Fruit fly (Drosophila melanogaster) whole organism, prepupa: ENCODE results near the gene SdhAL.

ENCODE experiments used
- Blimp-1 ChIP-seq: fragments of 200-800 bp; sonication (Bioruptor generic); optimal IDR thresholded peaks from 3 replicates; lab custom pipeline; 2017; ENCODE audit warnings: missing biosample characterization, missing genetic modification characterization, mild to moderate bottlenecking, moderate library complexity, missing genetic modification reagents
- CG10631 ChIP-seq: fragments of 200-800 bp; sonication (Bioruptor generic); optimal IDR thresholded peaks from 2 replicates; lab custom pipeline; 2016; ENCODE audit warnings: missing biosample characterization, missing genetic modification characterization
- CG10669 ChIP-seq: fragments of 200-800 bp; sonication (Bioruptor generic); optimal IDR thresholded peaks from 3 replicates; lab custom pipeline; 2018; ENCODE audit warnings: missing biosample characterization, mild to moderate bottlenecking, missing genetic modification characterization, moderate library complexity
- CG11762 ChIP-seq: fragments of 200-800 bp; sonication (Bioruptor generic); optimal IDR thresholded peaks from 3 replicates; lab custom pipeline; 2016; ENCODE audit warnings: missing biosample characterization, missing genetic modification characterization; ENCODE audit not compliant: insufficient read depth
- CG11902 ChIP-seq: fragments of 200-800 bp; sonication (Bioruptor generic); optimal IDR thresholded peaks from 3 replicates; lab custom pipeline; 2016; ENCODE audit warnings: missing biosample characterization, missing genetic modification characterization
- CG1621 ChIP-seq: fragments of 200-800 bp; sonication (Bioruptor generic); optimal IDR thresholded peaks from 3 replicates; lab custom pipeline; 2018; ENCODE audit warnings: missing biosample characterization, mild to moderate bottlenecking, missing genetic modification characterization
- CG16779 ChIP-seq: fragments of 200-800 bp; sonication (Bioruptor generic); optimal IDR thresholded peaks from 3 replicates; lab custom pipeline; 2017; ENCODE audit warnings: missing biosample characterization, mild to moderate bottlenecking, missing genetic modification characterization
- CG3032 ChIP-seq: fragments of 200-800 bp; optimal IDR thresholded peaks from 2 replicates; lab custom pipeline; 2019; ENCODE audit warnings: missing biosample characterization, mild to moderate bottlenecking, missing genetic modification characterization, moderate library complexity
- CG31627 ChIP-seq: fragments of 200-800 bp; sonication (Bioruptor generic); optimal IDR thresholded peaks from 3 replicates; lab custom pipeline; 2016; ENCODE audit warnings: missing biosample characterization, missing genetic modification characterization
- CG32006 ChIP-seq: fragments of 200-800 bp; sonication (Bioruptor generic); optimal IDR thresholded peaks from 3 replicates; lab custom pipeline; 2017; ENCODE audit warnings: missing biosample characterization, mild to moderate bottlenecking, missing genetic modification characterization
- CG34406 ChIP-seq: fragments of 200-800 bp; sonication (Bioruptor generic); optimal IDR thresholded peaks from 3 replicates; lab custom pipeline; 2016; ENCODE audit warnings: missing biosample characterization, missing genetic modification characterization
- CG3919 ChIP-seq: fragments of 200-800 bp; sonication (Bioruptor generic); optimal IDR thresholded peaks from 3 replicates; lab custom pipeline; 2016; ENCODE audit warnings: missing biosample characterization, missing genetic modification characterization
- CG4318 ChIP-seq: fragments of 200-800 bp; sonication (Bioruptor generic); optimal IDR thresholded peaks from 3 replicates; lab custom pipeline; 2017; ENCODE audit warnings: missing biosample characterization, mild to moderate bottlenecking, missing genetic modification characterization
- CG6163 ChIP-seq: fragments of 200-800 bp; sonication (Bioruptor generic); IDR thresholded peaks from 3 replicates; pipeline ENCODE4 v1.3.6; 2022; ENCODE audit warnings: missing biosample characterization, missing genetic modification characterization
- CG6276 ChIP-seq: fragments of 200-800 bp; sonication (Bioruptor generic); optimal IDR thresholded peaks from 2 replicates; lab custom pipeline; 2017; ENCODE audit warnings: missing biosample characterization, mild to moderate bottlenecking, missing genetic modification characterization
- CG6808 ChIP-seq: fragments of 200-800 bp; sonication (Bioruptor generic); optimal IDR thresholded peaks from 3 replicates; lab custom pipeline; 2017; ENCODE audit warnings: missing biosample characterization, missing genetic modification characterization, mild to moderate bottlenecking, moderate library complexity, missing genetic modification reagents
- CG6854 ChIP-seq: fragments of 200-800 bp; sonication (Bioruptor generic); optimal IDR thresholded peaks from 2 replicates; lab custom pipeline; 2017; ENCODE audit warnings: missing biosample characterization, mild to moderate bottlenecking, missing genetic modification characterization
- CG7368 ChIP-seq: fragments of 200-800 bp; sonication (Bioruptor generic); optimal IDR thresholded peaks from 3 replicates; lab custom pipeline; 2016; ENCODE audit warnings: missing biosample characterization, missing genetic modification characterization
- CG8119 ChIP-seq: fragments of 200-800 bp; sonication (Bioruptor generic); IDR thresholded peaks from 3 replicates; pipeline ENCODE4 v1.3.6; 2022; ENCODE audit warnings: missing biosample characterization, missing genetic modification characterization
- CG8319 ChIP-seq: fragments of 200-800 bp; sonication (Bioruptor generic); optimal IDR thresholded peaks from 3 replicates; lab custom pipeline; 2016; ENCODE audit warnings: missing biosample characterization, missing genetic modification characterization
- CG8632 ChIP-seq: fragments of 200-800 bp; sonication (Bioruptor generic); optimal IDR thresholded peaks from 3 replicates; lab custom pipeline; 2016; ENCODE audit warnings: missing biosample characterization, missing genetic modification characterization
- CG9139 ChIP-seq: fragments of 200-800 bp; sonication (Bioruptor generic); optimal IDR thresholded peaks from 3 replicates; lab custom pipeline; 2017; ENCODE audit warnings: missing biosample characterization, mild to moderate bottlenecking, missing genetic modification characterization
- Eip75B ChIP-seq: fragments of 200-800 bp; sonication (Bioruptor generic); optimal IDR thresholded peaks from 3 replicates; lab custom pipeline; 2016; ENCODE audit warnings: missing biosample characterization, missing genetic modification characterization
- Eip78C ChIP-seq: fragments of 200-800 bp; sonication (Bioruptor generic); peaks from one replicate; lab custom pipeline; 2016; ENCODE audit warnings: missing biosample characterization, missing genetic modification characterization
- Eip93F ChIP-seq: fragments of 200-800 bp; sonication (Bioruptor generic); optimal IDR thresholded peaks from 2 replicates; lab custom pipeline; 2016; ENCODE audit warnings: missing biosample characterization, mild to moderate bottlenecking, missing genetic modification characterization
- Ets21C ChIP-seq: fragments of 200-800 bp; sonication (Bioruptor generic); optimal IDR thresholded peaks from 3 replicates; lab custom pipeline; 2016; ENCODE audit warnings: missing biosample characterization, missing genetic modification characterization
- Ets96B ChIP-seq: fragments of 200-800 bp; optimal IDR thresholded peaks from 2 replicates; lab custom pipeline; 2019; ENCODE audit warnings: missing biosample characterization, mild to moderate bottlenecking, missing genetic modification characterization, moderate library complexity
- Gug ChIP-seq: fragments of 200-800 bp; sonication (Bioruptor generic); IDR thresholded peaks from 2 replicates; pipeline ENCODE4 v1.3.6; 2022; ENCODE audit warnings: missing biosample characterization, missing genetic modification characterization
- Hr38 ChIP-seq: sonication (Bioruptor generic); optimal IDR thresholded peaks from 2 replicates; lab custom pipeline; 2016; ENCODE audit warnings: missing biosample characterization, missing genetic modification characterization
- Hr39 ChIP-seq: fragments of 200-800 bp; sonication (Bioruptor generic); optimal IDR thresholded peaks from 2 replicates; lab custom pipeline; 2016; ENCODE audit warnings: missing biosample characterization, missing genetic modification characterization
- Hr4 ChIP-seq: fragments of 200-800 bp; sonication (Bioruptor generic); optimal IDR thresholded peaks from 3 replicates; lab custom pipeline; 2016; ENCODE audit warnings: missing biosample characterization, missing genetic modification characterization
- Lpt ChIP-seq: fragments of 200-800 bp; sonication (Bioruptor generic); optimal IDR thresholded peaks from 3 replicates; lab custom pipeline; 2016; ENCODE audit warnings: missing biosample characterization, missing genetic modification characterization
- OdsH ChIP-seq: fragments of 200-800 bp; sonication (Bioruptor generic); optimal IDR thresholded peaks from 3 replicates; lab custom pipeline; 2016; ENCODE audit warnings: missing biosample characterization, missing genetic modification characterization
- Smox ChIP-seq: fragments of 200-800 bp; sonication (Bioruptor generic); optimal IDR thresholded peaks from 3 replicates; lab custom pipeline; 2016; ENCODE audit warnings: missing biosample characterization, missing genetic modification characterization
- Sox14 ChIP-seq: fragments of 200-800 bp; sonication (Bioruptor generic); optimal IDR thresholded peaks from 3 replicates; lab custom pipeline; 2016; ENCODE audit warnings: missing biosample characterization, missing genetic modification characterization
- Sox15 ChIP-seq: fragments of 200-800 bp; sonication (Bioruptor generic); optimal IDR thresholded peaks from 3 replicates; lab custom pipeline; 2016; ENCODE audit warnings: missing biosample characterization, missing genetic modification characterization
- achi ChIP-seq: fragments of 200-800 bp; sonication (Bioruptor generic); optimal IDR thresholded peaks from 3 replicates; lab custom pipeline; 2016; ENCODE audit warnings: missing biosample characterization, missing genetic modification characterization
- acj6 ChIP-seq: fragments of 200-800 bp; sonication (Bioruptor generic); optimal IDR thresholded peaks from 3 replicates; lab custom pipeline; 2016; ENCODE audit warnings: missing biosample characterization, missing genetic modification characterization
- cyc ChIP-seq: fragments of 200-800 bp; sonication (Bioruptor generic); optimal IDR thresholded peaks from 3 replicates; lab custom pipeline; 2016; ENCODE audit warnings: missing biosample characterization, missing genetic modification characterization
- dac ChIP-seq: fragments of 200-800 bp; sonication (Bioruptor generic); optimal IDR thresholded peaks from 2 replicates; lab custom pipeline; 2017; ENCODE audit warnings: missing biosample characterization, mild to moderate bottlenecking, missing genetic modification characterization
- dsx ChIP-seq: fragments of 200-800 bp; optimal IDR thresholded peaks from 3 replicates; lab custom pipeline; 2019; ENCODE audit warnings: missing biosample characterization, mild to moderate bottlenecking, missing genetic modification characterization, moderate library complexity; ENCODE audit not compliant: poor library complexity, severe bottlenecking
- eg ChIP-seq: fragments of 200-800 bp; sonication (Bioruptor generic); IDR thresholded peaks from 3 replicates; pipeline ENCODE4 v1.3.6; 2022; ENCODE audit warnings: missing biosample characterization, missing genetic modification characterization
- esn ChIP-seq: fragments of 200-800 bp; sonication (Bioruptor generic); optimal IDR thresholded peaks from 2 replicates; lab custom pipeline; 2016; ENCODE audit warnings: missing biosample characterization, mild to moderate bottlenecking, missing genetic modification characterization, moderate library complexity
- fd59A ChIP-seq: fragments of 200-800 bp; sonication (Bioruptor generic); optimal IDR thresholded peaks from 2 replicates; lab custom pipeline; 2017; ENCODE audit warnings: missing biosample characterization, mild to moderate bottlenecking, missing genetic modification characterization, missing genetic modification reagents
- fd85E ChIP-seq: fragments of 200-800 bp; sonication (Bioruptor generic); optimal IDR thresholded peaks from 3 replicates; lab custom pipeline; 2016; ENCODE audit warnings: missing biosample characterization, missing genetic modification characterization
- fkh ChIP-seq: fragments of 200-800 bp; sonication (Bioruptor generic); optimal IDR thresholded peaks from 3 replicates; lab custom pipeline; 2017; ENCODE audit warnings: missing biosample characterization, mild to moderate bottlenecking, missing genetic modification characterization, moderate library complexity
- lz ChIP-seq: fragments of 200-800 bp; sonication (Bioruptor generic); optimal IDR thresholded peaks from 3 replicates; lab custom pipeline; 2016; ENCODE audit warnings: missing biosample characterization, missing genetic modification characterization
- pdm3 ChIP-seq: fragments of 200-800 bp; sonication (Bioruptor generic); optimal IDR thresholded peaks from 3 replicates; lab custom pipeline; 2016; ENCODE audit warnings: missing biosample characterization, missing genetic modification characterization
- salr ChIP-seq, 2 experiments: fragments of 200-800 bp; sonication (Bioruptor generic); optimal IDR thresholded peaks; 3 replicates each; lab custom pipeline; 2016 to 2018; ENCODE audit warnings: missing biosample characterization in 2 of 2, missing genetic modification characterization in 2 of 2, mild to moderate bottlenecking in 1 of 2
- spab ChIP-seq: fragments of 200-800 bp; sonication (Bioruptor generic); optimal IDR thresholded peaks from 2 replicates; lab custom pipeline; 2017; ENCODE audit warnings: missing biosample characterization, mild to moderate bottlenecking, missing genetic modification characterization, missing genetic modification reagents
- ss ChIP-seq, 2 experiments: fragments of 200-800 bp; sonication (Bioruptor generic); optimal IDR thresholded peaks; 2 replicates in 1 of 2; 3 replicates in 1 of 2; lab custom pipeline; 2017 to 2018; ENCODE audit warnings: mild to moderate bottlenecking in 2 of 2, missing biosample characterization in 2 of 2, missing genetic modification characterization in 2 of 2, moderate library complexity in 1 of 2
- topi ChIP-seq: fragments of 200-800 bp; sonication (Bioruptor generic); optimal IDR thresholded peaks from 3 replicates; lab custom pipeline; 2016; ENCODE audit warnings: missing biosample characterization, missing genetic modification characterization
- vri ChIP-seq: fragments of 200-800 bp; sonication (Bioruptor generic); optimal IDR thresholded peaks from 3 replicates; lab custom pipeline; 2016; ENCODE audit warnings: missing biosample characterization, mild to moderate bottlenecking, missing genetic modification characterization

Gene SdhAL

DNA sequence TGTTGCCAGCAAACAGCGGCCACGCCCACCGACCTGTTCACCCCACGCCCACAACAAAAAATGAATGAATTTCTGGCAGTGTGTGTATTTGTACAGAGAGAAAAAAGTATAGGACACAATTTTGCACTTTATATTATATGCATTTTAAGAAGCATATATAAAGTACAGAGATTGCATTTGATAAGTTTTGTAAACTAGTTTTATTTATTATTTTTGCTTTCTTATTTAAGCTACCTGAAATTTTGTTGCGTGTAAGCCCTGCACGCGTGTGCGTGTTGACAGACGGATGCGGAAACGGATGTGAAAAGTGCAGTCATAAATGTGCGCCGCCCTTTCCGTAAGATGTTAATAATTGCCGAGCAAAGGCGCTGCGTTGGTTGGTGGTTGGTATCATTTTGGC is 27.8 kb downstream of the SdhAL start:
- TF ChIP-seq Smox (GFP tag; lab: Kevin White, UChicago), result no peak
- peak; percentile 18 for TF ChIP-seq spab (GFP tag; lab: Kevin White, UChicago)
- no peak for TF ChIP-seq OdsH (GFP tag; lab: Kevin White, UChicago)
- no peak for TF ChIP-seq CG6854 (GFP tag; lab: Kevin White, UChicago)
- TF ChIP-seq CG6276 (GFP tag; lab: Kevin White, UChicago), result no peak
- TF ChIP-seq CG16779 (tag; lab: Kevin White, UChicago), result no peak
- TF ChIP-seq dac (GFP tag; lab: Kevin White, UChicago), result no peak
- TF ChIP-seq achi (GFP tag; lab: Kevin White, UChicago), result peak; percentile 10
- no peak for TF ChIP-seq Eip93F
- TF ChIP-seq Ets21C (GFP tag; lab: Kevin White, UChicago), result no peak
- TF ChIP-seq CG31627 (GFP tag; lab: Kevin White, UChicago), result no peak
- TF ChIP-seq CG3919, result peak; percentile 23
- no peak for TF ChIP-seq CG3032 (tag; lab: Kevin White, UChicago)
- no peak for TF ChIP-seq CG11902 (GFP tag; lab: Kevin White, UChicago)
- TF ChIP-seq CG10631 (GFP tag; lab: Kevin White, UChicago), result peak; percentile 11
- no peak for TF ChIP-seq CG9139 (GFP tag; lab: Kevin White, UChicago)
- no peak for TF ChIP-seq Gug
- TF ChIP-seq CG34406 (GFP tag; lab: Kevin White, UChicago), result no peak
- TF ChIP-seq Blimp-1 (GFP tag; lab: Kevin White, UChicago), result no peak
- TF ChIP-seq CG8119, result no peak
- TF ChIP-seq eg (GFP tag; lab: Robert Waterston, UW), result no peak
- TF ChIP-seq CG11762 (GFP tag; lab: Kevin White, UChicago), result no peak
- no peak for TF ChIP-seq esn (GFP tag; lab: Kevin White, UChicago)
- no peak for TF ChIP-seq Hr4 (GFP tag; lab: Kevin White, UChicago)
- no peak for TF ChIP-seq CG1621 (tag; lab: Kevin White, UChicago)
- TF ChIP-seq fd85E (GFP tag; lab: Kevin White, UChicago), result no peak
- peak; percentile 4 for TF ChIP-seq Sox14
- TF ChIP-seq fd59A, result peak; percentile 13
- TF ChIP-seq CG6808 (GFP tag; lab: Kevin White, UChicago), result no peak
- TF ChIP-seq Eip75B, result peak; percentile 17
- no peak for TF ChIP-seq Sox15 (GFP tag; lab: Kevin White, UChicago)
- no peak for TF ChIP-seq CG7368 (GFP tag; lab: Kevin White, UChicago)
- no peak for TF ChIP-seq salr (GFP tag; optimal IDR thresholded peaks at IDR 0.05; lab: Kevin White, UChicago)
- TF ChIP-seq CG32006 (GFP tag; lab: Kevin White, UChicago), result peak; percentile 22
- no peak for TF ChIP-seq vri (GFP tag; lab: Kevin White, UChicago)
- TF ChIP-seq CG8319 (GFP tag; lab: Kevin White, UChicago), result no peak
- peak; percentile 6 for TF ChIP-seq cyc (GFP tag; lab: Kevin White, UChicago)
- no peak for TF ChIP-seq CG4318
- no peak for TF ChIP-seq dsx
- TF ChIP-seq Hr39, result peak; percentile 9
- TF ChIP-seq pdm3 (GFP tag; lab: Kevin White, UChicago), result no peak
- no peak for TF ChIP-seq fkh (GFP tag; lab: Kevin White, UChicago)
- no peak for TF ChIP-seq acj6 (GFP tag; lab: Kevin White, UChicago)
- no peak for TF ChIP-seq Lpt
- TF ChIP-seq Hr38 (GFP tag; lab: Kevin White, UChicago), result no peak
- TF ChIP-seq Ets96B (tag; lab: Kevin White, UChicago), result peak; percentile 39
- TF ChIP-seq topi (GFP tag; lab: Kevin White, UChicago), result no peak
- no peak for TF ChIP-seq CG8632 (GFP tag; lab: Kevin White, UChicago)
- peak; percentile 51 for TF ChIP-seq CG10669 (GFP tag; lab: Kevin White, UChicago)
- TF ChIP-seq ss (GFP tag; optimal IDR thresholded peaks at IDR 0.05; lab: Kevin White, UChicago), result peak in 1 of 2 experiments; percentile 36
- no peak for TF ChIP-seq lz (GFP tag; lab: Kevin White, UChicago)
- no peak for TF ChIP-seq CG6163 (GFP tag; lab: Robert Waterston, UW)
- peak; percentile 36 for TF ChIP-seq Eip78C (GFP tag; lab: Kevin White, UChicago)
